Fruit fly (Drosophila melanogaster) whole organism, larva: ENCODE data around the gene CG5334.

Source experiments
- noc ChIP-seq: fragments of 200-800 bp; sonication (Bioruptor generic); optimal IDR thresholded peaks from 3 replicates; lab custom pipeline; 2019; ENCODE audit warnings: missing biosample characterization, mild to moderate bottlenecking, missing genetic modification characterization, moderate library complexity

Gene CG5334

dm6 chrX:14825470-14825787 lies 50.3 kb downstream of the CG5334 start:
- no peak for TF ChIP-seq noc
